Worm (Caenorhabditis elegans): ENCODE results near the gene clec-133.
A peak's percentile ranks its signal among the peaks of the same experiment; 100 is the strongest.

clec-133 gene

DNA sequence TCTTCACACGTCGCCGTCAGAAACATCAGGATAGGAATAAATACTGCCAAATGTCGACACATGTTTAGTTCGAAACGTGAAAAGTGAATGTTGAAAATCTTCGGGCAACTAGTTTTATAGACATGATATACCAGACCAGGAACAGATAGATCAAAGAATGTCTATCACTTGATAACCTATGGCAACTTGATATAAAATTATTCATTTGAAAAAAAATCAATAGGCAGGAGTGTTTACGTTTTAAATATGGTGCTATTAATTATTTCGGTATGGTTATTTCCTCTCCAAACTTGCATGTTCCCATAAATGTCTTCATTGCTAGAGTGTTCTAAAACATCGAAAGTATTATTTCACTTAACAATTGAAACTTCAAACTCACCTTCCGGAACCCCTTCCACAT, 16.7 kb upstream of the clec-133 start, which contains the start of gene W10G11.2:
Gene W10G11.2, minus strand, starts transcription at position 101 of the 400 bp plus-strand sequence.
- TF ChIP-seq hlh-8 (tag; optimal IDR thresholded peaks at IDR 0.05) = no peak
- no peak for TF ChIP-seq pat-9 (tag; optimal IDR thresholded peaks at IDR 0.05)
- no peak for TF ChIP-seq ztf-16 (tag; optimal IDR thresholded peaks at IDR 0.05)
- TF ChIP-seq unc-42 (tag; optimal IDR thresholded peaks at IDR 0.05) = no peak
- no peak for TF ChIP-seq unc-55 (GFP tag; optimal IDR thresholded peaks at IDR 0.05)
- TF ChIP-seq lim-6 (tag; optimal IDR thresholded peaks at IDR 0.05) = no peak
- TF ChIP-seq unc-3 (GFP tag; conservative IDR thresholded peaks at IDR 0.05) = no peak
- no peak for TF ChIP-seq unc-3 (tag; optimal IDR thresholded peaks at IDR 0.05)
- TF ChIP-seq C38D4.7 (GFP tag; optimal IDR thresholded peaks at IDR 0.05) = no peak

DNA sequence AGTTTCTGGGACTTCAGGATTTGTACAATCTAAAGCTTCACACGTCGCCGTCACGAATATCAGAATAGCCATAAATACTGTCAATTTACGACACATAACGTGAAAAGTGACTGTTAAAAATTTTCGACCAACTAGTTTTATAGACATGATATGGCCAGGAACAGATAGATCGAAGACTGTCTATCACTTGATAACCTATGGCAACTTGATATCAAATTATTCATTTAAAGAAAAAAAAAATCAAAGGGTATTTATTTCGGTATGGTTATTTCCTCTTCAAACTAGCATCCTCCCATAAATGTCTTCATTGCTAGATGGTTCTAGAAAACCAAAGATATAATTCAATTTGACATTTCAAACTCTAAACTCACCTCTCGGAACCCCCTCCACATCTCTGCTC, 15.8 kb upstream of the clec-133 start, which contains the start of gene W10G11.3:
Gene W10G11.3, minus strand, starts transcription at position 101 of the 400 bp plus-strand sequence.
- TF ChIP-seq ceh-24 (tag; optimal IDR thresholded peaks at IDR 0.05) (no peak), ref-2 (tag; optimal IDR thresholded peaks at IDR 0.05) (no peak), dve-1 (tag; optimal IDR thresholded peaks at IDR 0.05) (no peak), fax-1 (tag; optimal IDR thresholded peaks at IDR 0.05) (no peak), T23F11.4 (GFP tag; optimal IDR thresholded peaks at IDR 0.05) (no peak), ets-4 (tag; optimal IDR thresholded peaks at IDR 0.05) (no peak)

DNA sequence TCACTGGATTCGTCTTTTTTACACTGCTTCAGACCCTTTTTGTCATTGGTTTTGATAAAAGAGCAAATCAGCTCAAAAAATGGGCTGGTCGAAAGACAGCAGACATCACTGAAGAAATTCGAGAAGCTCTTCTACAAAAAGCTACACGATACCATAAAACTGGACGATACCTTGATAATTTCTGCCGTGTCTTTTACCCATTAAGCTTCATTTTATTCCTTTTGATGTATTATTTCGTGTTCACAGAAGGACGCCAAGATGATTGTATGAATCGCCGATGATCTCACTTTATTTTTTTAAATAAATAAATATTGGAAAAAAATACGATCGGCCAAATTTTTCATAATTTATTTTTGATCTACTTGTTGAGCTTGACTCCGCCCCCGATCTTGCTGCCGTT, 11.2 kb upstream of the clec-133 start:
- TF ChIP-seq che-1 (tag; optimal IDR thresholded peaks at IDR 0.05) (no peak), lim-6 (tag; optimal IDR thresholded peaks at IDR 0.05) (no peak), pag-3 (tag; optimal IDR thresholded peaks at IDR 0.05; ENCODE audit: borderline replicate concordance) (no peak), hlh-30 (tag; optimal IDR thresholded peaks at IDR 0.05; ENCODE audit: insufficient read depth) (no peak), ama-1 (optimal IDR thresholded peaks at IDR 0.05) (no peak), ceh-45 (GFP tag; IDR thresholded peaks at IDR 0.05) (no peak), syd-9 (tag; optimal IDR thresholded peaks at IDR 0.05) (no peak)

DNA sequence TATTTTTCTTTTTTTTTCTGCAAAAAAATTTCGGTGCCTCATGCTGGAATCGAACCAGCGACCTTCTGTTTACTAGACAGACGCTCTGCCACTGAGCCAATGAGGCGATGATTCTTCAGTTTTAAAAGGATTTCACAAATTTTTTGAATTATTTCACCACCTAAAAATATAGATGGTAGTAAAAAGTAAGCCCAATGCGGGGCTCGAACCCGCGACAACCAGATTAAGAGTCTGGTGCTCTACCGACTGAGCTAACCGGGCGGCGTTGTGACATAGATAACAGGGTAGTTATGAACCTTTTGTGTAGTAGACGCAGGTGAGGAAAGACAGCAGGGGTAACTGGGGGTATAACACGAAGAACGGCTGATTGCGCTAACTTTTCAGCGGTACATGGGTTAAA, 10.6 kb upstream of the clec-133 start:
- TF ChIP-seq F13H6.1 (tag; optimal IDR thresholded peaks at IDR 0.05) (peak; percentile 2), eyg-1 (tag; optimal IDR thresholded peaks at IDR 0.05) (peak; percentile 60), fax-1 (tag; optimal IDR thresholded peaks at IDR 0.05) (peak; percentile 19), lin-11 (tag; optimal IDR thresholded peaks at IDR 0.05) (peak; percentile 38), gmeb-2 (tag; optimal IDR thresholded peaks at IDR 0.05) (peak; percentile 55), C08G9.2 (tag; optimal IDR thresholded peaks at IDR 0.05) (peak; percentile 42), sdc-2 (tag; optimal IDR thresholded peaks at IDR 0.05) (peak; percentile 20), tbx-2 (tag; optimal IDR thresholded peaks at IDR 0.05) (peak; percentile 4), che-1 (tag; optimal IDR thresholded peaks at IDR 0.05) (peak; percentile 49), K09A11.1 (tag; optimal IDR thresholded peaks at IDR 0.05; ENCODE audit: insufficient read depth) (peak; percentile 12), unc-3 (GFP tag; conservative IDR thresholded peaks at IDR 0.05) (peak; percentile 40; the same call in 1 of the 2 replicates), unc-3 (tag; optimal IDR thresholded peaks at IDR 0.05) (peak; percentile 42), ceh-19 (GFP tag; optimal IDR thresholded peaks at IDR 0.05) (peak; percentile 25), unc-86 (tag; optimal IDR thresholded peaks at IDR 0.05) (peak; percentile 34), fkh-6 (tag; optimal IDR thresholded peaks at IDR 0.05) (peak; percentile 55), ref-2 (tag; optimal IDR thresholded peaks at IDR 0.05) (peak; percentile 8), sox-4 (tag; optimal IDR thresholded peaks at IDR 0.05) (peak; percentile 42), nhr-232 (tag; optimal IDR thresholded peaks at IDR 0.05) (peak; percentile 30), C38D4.7 (GFP tag; optimal IDR thresholded peaks at IDR 0.05) (peak; percentile 37), hlh-15 (tag; optimal IDR thresholded peaks at IDR 0.05) (peak; percentile 43), pat-9 (tag; optimal IDR thresholded peaks at IDR 0.05) (peak; percentile 55), ceh-6 (GFP tag; optimal IDR thresholded peaks at IDR 0.05) (peak; percentile 70), ceh-45 (GFP tag; IDR thresholded peaks at IDR 0.05) (peak; percentile 55; the same call in 1 of the 2 replicates), ztf-16 (tag; optimal IDR thresholded peaks at IDR 0.05) (peak; percentile 25), dve-1 (tag; optimal IDR thresholded peaks at IDR 0.05) (peak; percentile 23), zip-5 (tag; optimal IDR thresholded peaks at IDR 0.05) (peak; percentile 12), syd-9 (tag; optimal IDR thresholded peaks at IDR 0.05) (peak; percentile 46), hlh-6 (tag; optimal IDR thresholded peaks at IDR 0.05) (peak; percentile 61), Y22D7AL.16 (tag; optimal IDR thresholded peaks at IDR 0.05) (peak; percentile 41)

Data from whole organism, late embryonic.